Fruit fly (Drosophila melanogaster): ENCODE results near the gene Smyd5.
A peak's percentile ranks its signal among the peaks of the same experiment; 100 is the strongest.

Smyd5 gene

dm6 chr3R:21186606-21187393 is 31.8 kb downstream of the Smyd5 start (continued):
- TF ChIP-seq tll (GFP tag; optimal IDR thresholded peaks at IDR 0.05) (peak; percentile 4 to 37), ab (GFP tag; optimal IDR thresholded peaks at IDR 0.05) (no peak), her (GFP tag; optimal IDR thresholded peaks at IDR 0.05) (no peak), amos (GFP tag; IDR thresholded peaks at IDR 0.05; ENCODE audit: partially characterized antibody) (no peak), CG9876 (GFP tag; optimal IDR thresholded peaks at IDR 0.05) (no peak), D (optimal IDR thresholded peaks at IDR 0.05) (no peak), D (GFP tag; optimal IDR thresholded peaks at IDR 0.05) (peak; percentile 51), Nf-YB (GFP tag; optimal IDR thresholded peaks at IDR 0.05) (no peak), TFAM (GFP tag; optimal IDR thresholded peaks at IDR 0.05) (no peak), tio (GFP tag; optimal IDR thresholded peaks at IDR 0.05) (peak; percentile 48), Awh (GFP tag; IDR thresholded peaks at IDR 0.05) (no peak), yki (optimal IDR thresholded peaks at IDR 0.05) (no peak), CG11504 (tag; optimal IDR thresholded peaks at IDR 0.05) (peak; percentile 63), CG15479 (GFP tag; optimal IDR thresholded peaks at IDR 0.05) (no peak), CG1024 (GFP tag; IDR thresholded peaks at IDR 0.05) (no peak), Vsx1 (GFP tag; optimal IDR thresholded peaks at IDR 0.05) (no peak), CG15696 (tag; optimal IDR thresholded peaks at IDR 0.05) (no peak), fu2 (GFP tag; optimal IDR thresholded peaks at IDR 0.05) (no peak), gce (GFP tag; IDR thresholded peaks at IDR 0.05) (no peak), CG4820 (GFP tag; optimal IDR thresholded peaks at IDR 0.05) (peak; percentile 45), Dll (GFP tag; IDR thresholded peaks at IDR 0.05; ENCODE audit: partially characterized antibody) (no peak), Dp (GFP tag; optimal IDR thresholded peaks at IDR 0.05) (no peak), nom (GFP tag; optimal IDR thresholded peaks at IDR 0.05) (no peak), crp (GFP tag; optimal IDR thresholded peaks at IDR 0.05) (no peak), trem (tag; optimal IDR thresholded peaks at IDR 0.05) (no peak), Max (GFP tag; optimal IDR thresholded peaks at IDR 0.05) (peak; percentile 34), Eip74EF (GFP tag; optimal IDR thresholded peaks at IDR 0.05) (no peak), CG34224 (GFP tag; IDR thresholded peaks at IDR 0.05; ENCODE audit: partially characterized antibody) (no peak), bigmax (GFP tag; optimal IDR thresholded peaks at IDR 0.05) (no peak), HLH3B (GFP tag; IDR thresholded peaks at IDR 0.05) (peak; percentile 13; the same call in 1 of the 2 replicates), CG1529 (GFP tag; optimal IDR thresholded peaks at IDR 0.05) (peak; percentile 11), pfk (GFP tag; optimal IDR thresholded peaks at IDR 0.05) (no peak), crc (GFP tag; optimal IDR thresholded peaks at IDR 0.05) (no peak), CG10462 (GFP tag; optimal IDR thresholded peaks at IDR 0.05) (peak; percentile 24), CG34376 (GFP tag; optimal IDR thresholded peaks at IDR 0.05) (no peak), dimm (GFP tag; IDR thresholded peaks at IDR 0.05) (no peak), CG11093 (GFP tag; IDR thresholded peaks at IDR 0.05) (no peak), CG7839 (tag; optimal IDR thresholded peaks at IDR 0.05) (peak; percentile 50), CG17385 (GFP tag; optimal IDR thresholded peaks at IDR 0.05) (peak; percentile 23), CG12942 (GFP tag; optimal IDR thresholded peaks at IDR 0.05) (no peak), Blimp-1 (GFP tag; optimal IDR thresholded peaks at IDR 0.05) (peak; percentile 88), crol (GFP tag; IDR thresholded peaks at IDR 0.05) (no peak), Optix (GFP tag; IDR thresholded peaks at IDR 0.05) (no peak), CG6272 (GFP tag; IDR thresholded peaks at IDR 0.05) (no peak), org-1 (GFP tag; optimal IDR thresholded peaks at IDR 0.05) (no peak), CG10565 (GFP tag; optimal IDR thresholded peaks at IDR 0.05) (no peak), Dip3 (GFP tag; optimal IDR thresholded peaks at IDR 0.05) (no peak), ara (GFP tag; IDR thresholded peaks at IDR 0.05) (no peak), CG12236 (GFP tag; optimal IDR thresholded peaks at IDR 0.05) (no peak), CG12744 (GFP tag; optimal IDR thresholded peaks at IDR 0.05) (no peak)
